Fruit fly (Drosophila melanogaster) whole organism, embryonic: ENCODE measurements around the gene Ac76E.
A peak's percentile ranks its signal among the peaks of the same experiment; 100 is the strongest.

Experiments used
- Antp ChIP-seq: fragments of 200-800 bp; sonication (Bioruptor generic); optimal IDR thresholded peaks from 3 replicates; lab custom pipeline; 2016; ENCODE audit warnings: missing biosample characterization, missing genetic modification characterization
- B-H2 ChIP-seq: fragments of 200-800 bp; sonication (Bioruptor generic); optimal IDR thresholded peaks from 2 replicates; lab custom pipeline; 2018; ENCODE audit warnings: missing biosample characterization, mild to moderate bottlenecking, missing genetic modification characterization
- BtbVII ChIP-seq: fragments of 200-800 bp; sonication (Bioruptor generic); optimal IDR thresholded peaks from 3 replicates; lab custom pipeline; 2017; ENCODE audit warnings: missing biosample characterization, mild to moderate bottlenecking, missing genetic modification characterization
- CG11398 ChIP-seq: fragments of 200-800 bp; sonication (Bioruptor generic); optimal IDR thresholded peaks from 2 replicates; lab custom pipeline; 2016; ENCODE audit warnings: missing biosample characterization, missing genetic modification characterization
- CG11504 ChIP-seq: fragments of 200-800 bp; sonication (Bioruptor generic); optimal IDR thresholded peaks from 3 replicates; lab custom pipeline; 2019; ENCODE audit warnings: missing biosample characterization, mild to moderate bottlenecking, missing genetic modification characterization, moderate library complexity
- CG1233 ChIP-seq: fragments of 200-800 bp; sonication (Bioruptor generic); optimal IDR thresholded peaks from 4 replicates; lab custom pipeline; 2018; ENCODE audit warnings: missing biosample characterization, mild to moderate bottlenecking, missing genetic modification characterization
- CG12659 ChIP-seq: fragments of 200-800 bp; sonication (Bioruptor generic); optimal IDR thresholded peaks from 3 replicates; lab custom pipeline; 2017; ENCODE audit warnings: mild to moderate bottlenecking, missing biosample characterization, missing genetic modification reagents, missing genetic modification characterization
- CG14860 ChIP-seq: fragments of 200-800 bp; sonication (Bioruptor generic); IDR thresholded peaks from 3 replicates; pipeline ENCODE4 v1.3.6; 2022; ENCODE audit warnings: missing biosample characterization, missing genetic modification characterization; ENCODE audit not compliant: partially characterized antibody
- CG15696 ChIP-seq: fragments of 200-800 bp; sonication (Bioruptor generic); optimal IDR thresholded peaks from 2 replicates; lab custom pipeline; 2019; ENCODE audit warnings: missing biosample characterization, mild to moderate bottlenecking, missing genetic modification characterization, moderate library complexity
- CG17359 ChIP-seq: fragments of 200-800 bp; sonication (Bioruptor generic); optimal IDR thresholded peaks from 3 replicates; lab custom pipeline; 2018; ENCODE audit warnings: missing biosample characterization, mild to moderate bottlenecking, missing genetic modification characterization, moderate library complexity
- CG2202 ChIP-seq: fragments of 200-800 bp; sonication (Bioruptor generic); optimal IDR thresholded peaks from 2 replicates; lab custom pipeline; 2018; ENCODE audit warnings: missing biosample characterization, mild to moderate bottlenecking, missing genetic modification characterization
- CG2712 ChIP-seq: fragments of 200-800 bp; optimal IDR thresholded peaks from 3 replicates; lab custom pipeline; 2019; ENCODE audit warnings: missing biosample characterization, mild to moderate bottlenecking, missing genetic modification characterization, moderate library complexity
- CG2889 ChIP-seq: fragments of 200-800 bp; sonication (Bioruptor generic); IDR thresholded peaks from 3 replicates; pipeline ENCODE4 v1.3.6; 2022; ENCODE audit warnings: missing biosample characterization, missing genetic modification characterization
- CG3281 ChIP-seq: fragments of 200-800 bp; sonication (Bioruptor generic); optimal IDR thresholded peaks from 3 replicates; lab custom pipeline; 2017; ENCODE audit warnings: missing biosample characterization, mild to moderate bottlenecking, missing genetic modification characterization
- CG33213 ChIP-seq: fragments of 200-800 bp; sonication (Bioruptor generic); optimal IDR thresholded peaks from 3 replicates; lab custom pipeline; 2016; ENCODE audit warnings: missing biosample characterization, missing genetic modification characterization
- CG4360 ChIP-seq: fragments of 200-800 bp; sonication (Bioruptor generic); IDR thresholded peaks from 2 replicates; pipeline ENCODE4 v1.3.6; 2022; ENCODE audit warnings: missing biosample characterization, missing genetic modification characterization
- CG4730 ChIP-seq: fragments of 200-800 bp; sonication (Bioruptor generic); IDR thresholded peaks from 2 replicates; pipeline ENCODE4 v1.3.6; 2022; ENCODE audit warnings: missing biosample characterization, missing genetic modification characterization
- CG5953 ChIP-seq: fragments of 200-800 bp; sonication (Bioruptor generic); IDR thresholded peaks from 2 replicates; pipeline ENCODE4 v1.3.6; 2022; ENCODE audit warnings: missing biosample characterization, missing genetic modification characterization
- CG6689 ChIP-seq: fragments of 200-800 bp; sonication (Bioruptor generic); IDR thresholded peaks from 2 replicates; pipeline ENCODE4 v1.3.6; 2022; ENCODE audit warnings: missing biosample characterization, missing genetic modification characterization
- CG6813 ChIP-seq: fragments of 200-800 bp; sonication (Bioruptor generic); optimal IDR thresholded peaks from 2 replicates; lab custom pipeline; 2017; ENCODE audit warnings: missing biosample characterization, missing genetic modification characterization, mild to moderate bottlenecking, moderate library complexity, missing genetic modification reagents
- CG9817 ChIP-seq: fragments of 200-800 bp; sonication (Bioruptor generic); optimal IDR thresholded peaks from 2 replicates; lab custom pipeline; 2018; ENCODE audit warnings: missing biosample characterization, mild to moderate bottlenecking, missing genetic modification characterization, moderate library complexity
- CG9932 ChIP-seq: fragments of 200-800 bp; sonication (Bioruptor generic); IDR thresholded peaks from 2 replicates; pipeline ENCODE4 v1.3.6; 2022; ENCODE audit warnings: missing biosample characterization, missing genetic modification characterization
- Camta ChIP-seq: fragments of 200-800 bp; sonication (Bioruptor generic); optimal IDR thresholded peaks from 2 replicates; lab custom pipeline; 2016; ENCODE audit warnings: missing biosample characterization, missing genetic modification characterization
- Dbx ChIP-seq: fragments of 200-800 bp; sonication (Bioruptor generic); IDR thresholded peaks from 3 replicates; pipeline ENCODE4 v1.3.6; 2022; ENCODE audit warnings: missing biosample characterization, missing genetic modification characterization
- Dek ChIP-seq: fragments of 200-800 bp; sonication (Bioruptor generic); optimal IDR thresholded peaks from 3 replicates; lab custom pipeline; 2019; ENCODE audit warnings: missing biosample characterization, mild to moderate bottlenecking, missing genetic modification characterization, moderate library complexity
- Dll ChIP-seq: fragments of 200-800 bp; sonication (Bioruptor generic); IDR thresholded peaks from 4 replicates; pipeline ENCODE4 v1.3.6; 2022; ENCODE audit warnings: missing biosample characterization, missing genetic modification characterization; ENCODE audit not compliant: partially characterized antibody
- Dp ChIP-seq: fragments of 200-800 bp; sonication (Bioruptor generic); optimal IDR thresholded peaks from 2 replicates; lab custom pipeline; 2018; ENCODE audit warnings: missing biosample characterization, mild to moderate bottlenecking, missing genetic modification characterization, moderate library complexity
- Fer2 ChIP-seq: fragments of 200-800 bp; sonication (Bioruptor generic); optimal IDR thresholded peaks from 2 replicates; lab custom pipeline; 2018; ENCODE audit warnings: missing biosample characterization, mild to moderate bottlenecking, missing genetic modification characterization, moderate library complexity
- HLH4C ChIP-seq: fragments of 200-800 bp; sonication (Bioruptor generic); IDR thresholded peaks from 3 replicates; pipeline ENCODE4 v1.3.6; 2022; ENCODE audit warnings: missing biosample characterization, missing genetic modification characterization; ENCODE audit not compliant: partially characterized antibody
- Hsf ChIP-seq: fragments of 200-800 bp; sonication (Bioruptor generic); optimal IDR thresholded peaks from 3 replicates; lab custom pipeline; 2016; ENCODE audit warnings: missing biosample characterization, missing genetic modification characterization
- Myb ChIP-seq: fragments of 200-800 bp; sonication (Bioruptor generic); optimal IDR thresholded peaks from 2 replicates; lab custom pipeline; 2016; ENCODE audit warnings: missing biosample characterization, missing genetic modification characterization
- NC2β ChIP-seq: fragments of 200-800 bp; sonication (Bioruptor generic); optimal IDR thresholded peaks from 2 replicates; lab custom pipeline; 2016; ENCODE audit warnings: missing biosample characterization, missing genetic modification characterization
- Rx ChIP-seq: fragments of 200-800 bp; sonication (Bioruptor generic); IDR thresholded peaks from 2 replicates; pipeline ENCODE4 v1.3.6; 2022; ENCODE audit warnings: missing biosample characterization, missing genetic modification characterization
- Taf1 ChIP-seq: fragments of 200-800 bp; sonication (Bioruptor generic); IDR thresholded peaks from 2 replicates; pipeline ENCODE4 v1.3.6; 2022; ENCODE audit warnings: missing biosample characterization, missing genetic modification characterization
- YL-1 ChIP-seq: fragments of 200-800 bp; sonication (Bioruptor generic); optimal IDR thresholded peaks from 3 replicates; lab custom pipeline; 2017; ENCODE audit warnings: missing biosample characterization, mild to moderate bottlenecking, missing genetic modification characterization
- al ChIP-seq: fragments of 200-800 bp; sonication (Bioruptor generic); IDR thresholded peaks from 2 replicates; pipeline ENCODE4 v1.3.6; 2022; ENCODE audit warnings: missing biosample characterization, missing genetic modification characterization
- cad ChIP-seq: fragments of >200 bp; optimal IDR thresholded peaks from 2 replicates; lab custom pipeline; 2017; ENCODE audit warnings: missing biosample characterization, missing genetic modification characterization
- corto ChIP-seq: fragments of 200-800 bp; sonication (Bioruptor generic); optimal IDR thresholded peaks from 2 replicates; lab custom pipeline; 2016; ENCODE audit warnings: missing biosample characterization, mild to moderate bottlenecking, missing genetic modification characterization, moderate library complexity
- disco-r ChIP-seq: fragments of 200-800 bp; sonication (Bioruptor generic); optimal IDR thresholded peaks from 2 replicates; lab custom pipeline; 2016; ENCODE audit warnings: missing biosample characterization, missing genetic modification characterization
- dysf ChIP-seq: fragments of 200-800 bp; sonication (Bioruptor generic); IDR thresholded peaks from 3 replicates; pipeline ENCODE4 v1.3.6; 2022; ENCODE audit warnings: missing biosample characterization, missing genetic modification characterization
- lov ChIP-seq, 2 experiments: fragments of 200-800 bp in 1 of 2; fragments of >200 bp in 1 of 2; sonication (Bioruptor generic) in 1 of 2; IDR thresholded peaks in 1 of 2; optimal IDR thresholded peaks in 1 of 2; 2 replicates in 1 of 2; 3 replicates in 1 of 2; pipeline versions ENCODE4 v1.3.6 to Lab custom; 2017 to 2022; ENCODE audit warnings: missing biosample characterization in 1 of 2, missing genetic modification characterization in 1 of 2
- nerfin-2 ChIP-seq: fragments of 200-800 bp; sonication (Bioruptor generic); IDR thresholded peaks from 2 replicates; pipeline ENCODE4 v1.3.6; 2022; ENCODE audit warnings: missing biosample characterization, missing genetic modification characterization; ENCODE audit not compliant: partially characterized antibody
- phol ChIP-seq: fragments of 200-800 bp; sonication (Bioruptor generic); optimal IDR thresholded peaks from 3 replicates; lab custom pipeline; 2018; ENCODE audit warnings: missing biosample characterization, mild to moderate bottlenecking, missing genetic modification characterization, moderate library complexity
- shn ChIP-seq: fragments of 200-800 bp; sonication (Bioruptor generic); optimal IDR thresholded peaks from 3 replicates; lab custom pipeline; 2016; ENCODE audit warnings: missing biosample characterization, missing genetic modification characterization
- stwl ChIP-seq: fragments of 200-800 bp; sonication (Bioruptor generic); optimal IDR thresholded peaks from 3 replicates; lab custom pipeline; 2018; ENCODE audit warnings: missing biosample characterization, mild to moderate bottlenecking, missing genetic modification characterization, moderate library complexity
- tin ChIP-seq: fragments of 200-800 bp; sonication (Bioruptor generic); optimal IDR thresholded peaks from 3 replicates; lab custom pipeline; 2016; ENCODE audit warnings: missing biosample characterization, missing genetic modification characterization
- usp ChIP-seq: fragments of >200 bp; optimal IDR thresholded peaks from 2 replicates; lab custom pipeline; 2017; ENCODE audit warnings: missing biosample characterization, missing genetic modification characterization

The Ac76E gene

dm6 chr3L:19922833-19923745, 16.0 kb upstream of the Ac76E start, which contains the start of gene Pfdn6 (continued):
- TF ChIP-seq CG3281 (GFP tag; lab: Kevin White, UChicago): peak; percentile 66
- peak; percentile 82 for TF ChIP-seq HLH4C
- TF ChIP-seq corto (GFP tag; lab: Kevin White, UChicago): no peak
- peak; percentile 59 for TF ChIP-seq CG17359
- TF ChIP-seq nerfin-2: peak; percentile 76
- peak; percentile 71 for TF ChIP-seq CG4730 (GFP tag; lab: Robert Waterston, UW)
- TF ChIP-seq disco-r: peak; percentile 82
- TF ChIP-seq CG6689 (GFP tag; lab: Robert Waterston, UW): peak; percentile 75
- TF ChIP-seq BtbVII (GFP tag; lab: Kevin White, UChicago): peak; percentile 35
- TF ChIP-seq stwl (tag; lab: Kevin White, UChicago): peak; percentile 86
- TF ChIP-seq Dp (GFP tag; lab: Kevin White, UChicago): peak; percentile 35
- TF ChIP-seq Taf1 (GFP tag; lab: Robert Waterston, UW): peak; percentile 35; the same call in 1 of the 2 replicates
- TF ChIP-seq Dll: peak; percentile 67; the same call in 2 of the 4 replicates
- peak; percentile 65 for TF ChIP-seq Myb
- TF ChIP-seq CG11504 (tag; lab: Kevin White, UChicago): no peak
- TF ChIP-seq CG2889 (GFP tag; lab: Robert Waterston, UW): peak; percentile 83; the same call in 2 of the 3 replicates
- TF ChIP-seq al (GFP tag; lab: Robert Waterston, UW): peak; percentile 54; the same call in 1 of the 2 replicates
- TF ChIP-seq YL-1 (GFP tag; lab: Kevin White, UChicago): peak; percentile 90
- peak; percentile 70 for TF ChIP-seq Rx (GFP tag; lab: Robert Waterston, UW)
- peak; percentile 18 for TF ChIP-seq Dek (tag; lab: Kevin White, UChicago)
- peak; percentile 65 for TF ChIP-seq B-H2 (GFP tag; lab: Kevin White, UChicago)
- TF ChIP-seq Camta (GFP tag; lab: Kevin White, UChicago): peak; percentile 48
- no peak for TF ChIP-seq usp (GFP tag; lab: Kevin White, UChicago)
- peak; percentile 88 for TF ChIP-seq shn
- TF ChIP-seq Fer2 (tag; lab: Kevin White, UChicago): peak; percentile 5
- peak; percentile 82 for TF ChIP-seq CG9932 (GFP tag; lab: Robert Waterston, UW)
- no peak for TF ChIP-seq lov (optimal IDR thresholded peaks at IDR 0.05; lab: Kevin White, UChicago)
- peak; percentile 37; the same call in 1 of the 3 replicates for TF ChIP-seq lov (GFP tag; IDR thresholded peaks at IDR 0.05; lab: Robert Waterston, UW)
- peak; percentile 29 for TF ChIP-seq CG11398 (GFP tag; lab: Kevin White, UChicago)
- TF ChIP-seq CG6813 (GFP tag; lab: Kevin White, UChicago): no peak
- peak; percentile 64 for TF ChIP-seq CG33213 (GFP tag; lab: Kevin White, UChicago)
- peak; percentile 57 for TF ChIP-seq Antp
- TF ChIP-seq NC2β (GFP tag; lab: Kevin White, UChicago): peak; percentile 75
- peak; percentile 79 for TF ChIP-seq Dbx (GFP tag; lab: Robert Waterston, UW)
- peak; percentile 25 for TF ChIP-seq CG2202
- peak; percentile 67 for TF ChIP-seq tin (GFP tag; lab: Kevin White, UChicago)
- peak; percentile 47 for TF ChIP-seq CG1233
- TF ChIP-seq dysf (GFP tag; lab: Robert Waterston, UW): peak; percentile 91
- TF ChIP-seq CG4360 (GFP tag; lab: Robert Waterston, UW): 0 out of 2 replicates have a peak, but pooled peaks have one; percentile 34
- peak; percentile 77 for TF ChIP-seq CG15696
- peak; percentile 84 for TF ChIP-seq CG9817 (tag; lab: Kevin White, UChicago)
- no peak for TF ChIP-seq cad (GFP tag; lab: Kevin White, UChicago)
- TF ChIP-seq CG2712 (tag; lab: Kevin White, UChicago): peak; percentile 77
- peak; percentile 89 for TF ChIP-seq Hsf (GFP tag; lab: Kevin White, UChicago)
- peak; percentile 74 for TF ChIP-seq CG14860
- TF ChIP-seq CG5953: peak; percentile 49; the same call in 1 of the 2 replicates
- peak; percentile 80 for TF ChIP-seq CG12659 (GFP tag; lab: Kevin White, UChicago)
- peak; percentile 96 for TF ChIP-seq phol (tag; lab: Kevin White, UChicago)
